Worm (Caenorhabditis elegans) whole organism, L4/young adult: ENCODE results near the gene tpra-1.

ENCODE experiments used
- W03F9.2 ChIP-seq: fragments of 150-350 bp; optimal IDR thresholded peaks from 2 replicates; lab custom pipeline; 2014; ENCODE audit warnings: missing biosample characterization, missing genetic modification characterization
- dao-5 ChIP-seq: sonication (generic microtip); optimal IDR thresholded peaks from 2 replicates; lab custom pipeline; 2016; ENCODE audit warnings: missing genotype, missing genetic modification characterization, moderate library complexity, missing compliant biosample characterization

DNA sequence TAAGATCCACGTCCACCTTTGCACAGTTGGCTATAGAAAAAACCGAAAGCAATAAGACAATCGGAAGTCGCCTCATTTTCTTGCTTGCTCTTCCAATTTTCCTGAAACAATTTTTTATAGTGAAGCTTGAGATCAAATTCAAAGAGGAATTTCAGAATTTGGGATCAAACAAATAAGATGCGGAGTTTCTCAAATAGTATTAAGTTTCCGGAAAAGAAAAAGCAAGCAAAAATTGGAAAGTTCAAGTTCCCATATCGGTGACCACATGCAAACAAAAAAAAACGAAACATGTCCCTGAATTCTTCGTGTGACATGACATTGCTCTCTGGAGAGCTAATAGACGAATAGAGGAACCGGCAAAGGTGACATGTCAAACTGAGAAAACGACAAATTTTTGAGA lies 49.0 kb downstream of the tpra-1 start, which contains the start of gene unc-129:
- no peak for TF ChIP-seq dao-5 (tag; lab: Kevin White, UChicago)
- no peak for TF ChIP-seq W03F9.2
